Worm (Caenorhabditis elegans) whole organism, L2 larva: ENCODE results near the gene catp-6.

Experiments used
- C34F6.9 ChIP-seq: fragments of 150-350 bp; optimal IDR thresholded peaks from 2 replicates; lab custom pipeline; 2014; ENCODE audit warnings: missing biosample characterization, missing genetic modification characterization
- F13H6.1 ChIP-seq: sonication (generic microtip); optimal IDR thresholded peaks from 2 replicates; lab custom pipeline; 2016; ENCODE audit warnings: missing genetic modification characterization, missing compliant biosample characterization
- R02D3.7 ChIP-seq: fragments of 150-350 bp; optimal IDR thresholded peaks from 2 replicates; lab custom pipeline; 2014; ENCODE audit warnings: missing biosample characterization, missing genetic modification characterization
- Y55F3AM.14 ChIP-seq: fragments of 200-800 bp; sonication (Bioruptor generic); optimal IDR thresholded peaks from 2 replicates; lab custom pipeline; 2018; ENCODE audit warnings: mild to moderate bottlenecking, missing genetic modification characterization, missing compliant biosample characterization
- ceh-16 ChIP-seq: fragments of 150-350 bp; optimal IDR thresholded peaks from 2 replicates; lab custom pipeline; 2014; ENCODE audit warnings: missing biosample characterization, missing genetic modification characterization
- crh-2 ChIP-seq: sonication (generic microtip); optimal IDR thresholded peaks from 2 replicates; lab custom pipeline; 2017; ENCODE audit warnings: missing biosample characterization, missing genetic modification characterization
- elt-3 ChIP-seq: sonication (generic microtip); optimal IDR thresholded peaks from 2 replicates; lab custom pipeline; 2017; ENCODE audit warnings: missing biosample characterization, missing genetic modification characterization
- fos-1 ChIP-seq: fragments of 150-350 bp; optimal IDR thresholded peaks from 2 replicates; lab custom pipeline; 2014; ENCODE audit warnings: missing biosample characterization, missing genetic modification characterization
- lin-11 ChIP-seq: fragments of 150-350 bp; sonication (generic microtip); optimal IDR thresholded peaks from 2 replicates; lab custom pipeline; 2014; ENCODE audit warnings: missing biosample characterization, missing genetic modification characterization, inconsistent platforms, mixed read lengths
- lin-39 ChIP-seq: fragments of 150-350 bp; optimal IDR thresholded peaks from 2 replicates; lab custom pipeline; 2014; ENCODE audit warnings: missing biosample characterization, missing genetic modification reagents, missing genetic modification characterization
- lsy-2 ChIP-seq, 2 experiments: fragments of 150-350 bp in 1 of 2; sonication (generic microtip) in 1 of 2; optimal IDR thresholded peaks; 2 replicates each; lab custom pipeline; 2014 to 2017; ENCODE audit warnings: missing biosample characterization in 2 of 2, missing genetic modification characterization in 2 of 2
- mbf-1 ChIP-seq: sonication (generic microtip); optimal IDR thresholded peaks from 2 replicates; lab custom pipeline; 2017; ENCODE audit warnings: missing biosample characterization, missing genetic modification characterization
- nhr-10 ChIP-seq: sonication (generic microtip); optimal IDR thresholded peaks from 2 replicates; lab custom pipeline; 2017; ENCODE audit warnings: missing biosample characterization, missing genetic modification characterization
- nhr-12 ChIP-seq: fragments of 150-350 bp; optimal IDR thresholded peaks from 2 replicates; lab custom pipeline; 2014; ENCODE audit warnings: missing biosample characterization, missing genetic modification characterization
- nhr-21 ChIP-seq: fragments of 150-350 bp; optimal IDR thresholded peaks from 2 replicates; lab custom pipeline; 2014; ENCODE audit warnings: missing biosample characterization, missing genetic modification characterization
- nhr-23 ChIP-seq: fragments of 150-350 bp; optimal IDR thresholded peaks from 2 replicates; lab custom pipeline; 2014; ENCODE audit warnings: missing biosample characterization, missing genetic modification reagents, missing genetic modification characterization
- nhr-237 ChIP-seq: fragments of 150-350 bp; optimal IDR thresholded peaks from 2 replicates; lab custom pipeline; 2014; ENCODE audit warnings: missing biosample characterization, missing genetic modification characterization
- nhr-25 ChIP-seq: fragments of 150-350 bp; sonication (generic microtip); optimal IDR thresholded peaks from 3 replicates; lab custom pipeline; 2014; ENCODE audit warnings: missing biosample characterization, missing genetic modification characterization
- sem-4 ChIP-seq: fragments of 150-350 bp; optimal IDR thresholded peaks from 2 replicates; lab custom pipeline; 2014; ENCODE audit warnings: missing biosample characterization, missing genetic modification reagents, missing genetic modification characterization
- skn-1 ChIP-seq: sonication (generic microtip); optimal IDR thresholded peaks from 2 replicates; lab custom pipeline; 2017; ENCODE audit warnings: missing biosample characterization, missing genetic modification characterization
- sma-3 ChIP-seq: sonication (generic microtip); optimal IDR thresholded peaks from 2 replicates; lab custom pipeline; 2016; ENCODE audit warnings: missing genetic modification reagents, missing genetic modification characterization, missing compliant biosample characterization
- sma-9 ChIP-seq, 2 experiments: fragments of 150-350 bp in 1 of 2; sonication (generic microtip) in 1 of 2; optimal IDR thresholded peaks; 2 replicates each; lab custom pipeline; 2014 to 2016; ENCODE audit warnings: missing genetic modification characterization in 2 of 2, mild to moderate bottlenecking in 1 of 2, missing biosample characterization in 1 of 2, missing compliant biosample characterization in 1 of 2, missing genetic modification reagents in 1 of 2, moderate library complexity in 1 of 2
- unc-39 ChIP-seq: fragments of 150-350 bp; optimal IDR thresholded peaks from 2 replicates; lab custom pipeline; 2014; ENCODE audit warnings: missing biosample characterization, missing genetic modification characterization
- unc-55 ChIP-seq: fragments of 150-350 bp; sonication (generic microtip); optimal IDR thresholded peaks from 3 replicates; lab custom pipeline; 2014; ENCODE audit warnings: missing biosample characterization, missing genetic modification reagents, missing genetic modification characterization
- zag-1 ChIP-seq: fragments of 150-350 bp; optimal IDR thresholded peaks from 2 replicates; lab custom pipeline; 2014; ENCODE audit warnings: missing biosample characterization, missing genetic modification characterization

Gene catp-6

ce11 chrIV:9801418-9801817, 23.0 kb downstream of the catp-6 start (continued):
- no peak for TF ChIP-seq mbf-1 (tag; lab: Kevin White, UChicago)
- TF ChIP-seq R02D3.7 (tag; lab: Kevin White, UChicago) = no peak
- TF ChIP-seq crh-2 (tag; lab: Kevin White, UChicago) = peak; percentile 78
- TF ChIP-seq, all 48 proteins: peak for 8

DNA sequence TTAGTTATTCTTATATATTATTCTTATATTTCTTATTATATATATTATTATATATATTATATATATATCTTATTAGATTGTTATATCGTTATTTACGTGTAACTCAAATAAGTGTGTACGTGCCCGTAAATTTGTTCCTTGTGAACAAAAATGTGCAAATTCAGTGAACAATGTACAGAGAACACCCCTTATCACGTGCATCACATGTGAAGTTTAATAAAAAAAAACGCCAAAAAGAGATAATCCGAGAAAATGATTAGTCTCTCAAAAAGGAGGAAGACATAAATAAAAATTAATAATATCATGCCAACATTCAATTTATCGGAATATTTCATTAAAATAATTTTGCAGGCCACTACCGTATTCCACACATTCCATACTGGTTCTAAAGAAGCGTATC, 24.7 kb downstream of the catp-6 start:
- TF ChIP-seq lin-39 (tag; lab: Kevin White, UChicago) = no peak
- TF ChIP-seq sem-4 (tag; lab: Kevin White, UChicago) = no peak
- TF ChIP-seq unc-55 (GFP tag; lab: Kevin White, UChicago) = no peak
- TF ChIP-seq nhr-12 (tag; lab: Kevin White, UChicago) = no peak
- TF ChIP-seq elt-3 (tag; lab: Kevin White, UChicago) = no peak
- no peak for TF ChIP-seq lin-11 (tag; lab: Kevin White, UChicago)
- peak; percentile 14 for TF ChIP-seq sma-9 (GFP tag; optimal IDR thresholded peaks at IDR 0.05; lab: Kevin White, UChicago)
- TF ChIP-seq sma-9 (tag; optimal IDR thresholded peaks at IDR 0.05; lab: Kevin White, UChicago) = no peak

- no peak for TF ChIP-seq Y55F3AM.14 (GFP tag; lab: Kevin White, UChicago)
- no peak for TF ChIP-seq nhr-12 (tag; lab: Kevin White, UChicago)
Measured at ce11 chrIV:9799129-9799528, 25.3 kb downstream of the catp-6 start, which contains the start of gene fat-4. TSS of gene fat-4 (plus strand) at chrIV:9799429.

DNA sequence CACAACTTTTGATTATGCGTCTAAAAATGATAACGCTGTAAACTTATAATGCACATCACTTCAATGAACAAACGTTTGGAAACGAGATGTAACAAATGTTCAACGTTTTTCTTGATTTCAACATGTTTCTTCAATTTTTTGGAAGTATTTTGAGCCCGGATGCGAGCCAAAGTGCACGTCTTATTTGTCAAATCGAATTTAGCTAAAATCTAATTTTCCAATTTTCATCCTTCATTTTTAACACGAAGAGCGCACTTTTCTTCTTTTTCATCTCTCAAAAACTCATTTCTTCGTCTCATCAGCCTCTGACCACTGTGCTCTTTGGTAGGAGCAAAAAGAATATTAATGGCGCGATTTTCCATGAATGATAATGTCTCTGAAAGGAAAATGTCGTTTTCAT, 26.1 kb downstream of the catp-6 start:
- TF ChIP-seq C34F6.9 (tag; lab: Kevin White, UChicago) = peak; percentile 17
- TF ChIP-seq nhr-23 (tag; lab: Kevin White, UChicago) = no peak
- TF ChIP-seq zag-1 (tag; lab: Kevin White, UChicago) = no peak
- TF ChIP-seq sma-9 (GFP tag; optimal IDR thresholded peaks at IDR 0.05; lab: Kevin White, UChicago) = peak; percentile 17
- TF ChIP-seq sma-9 (tag; optimal IDR thresholded peaks at IDR 0.05; lab: Kevin White, UChicago) = no peak
- no peak for TF ChIP-seq lin-11 (tag; lab: Kevin White, UChicago)
- no peak for TF ChIP-seq unc-39 (tag; lab: Kevin White, UChicago)
- TF ChIP-seq sma-3 (GFP tag; lab: Kevin White, UChicago) = no peak
- TF ChIP-seq lin-39 (tag; lab: Kevin White, UChicago) = no peak

- TF ChIP-seq fos-1 (tag; lab: Kevin White, UChicago) (peak; percentile 51), F13H6.1 (tag; lab: Kevin White, UChicago) (peak; percentile 12), nhr-25 (tag; lab: Kevin White, UChicago) (no peak), lsy-2 (tag; optimal IDR thresholded peaks at IDR 0.05; lab: Kevin White, UChicago) (peak in 1 of 2 experiments; percentile 22), C34F6.9 (tag; lab: Kevin White, UChicago) (peak; percentile 8), sma-9 (GFP tag; optimal IDR thresholded peaks at IDR 0.05; lab: Kevin White, UChicago) (peak; percentile 33), sma-9 (tag; optimal IDR thresholded peaks at IDR 0.05; lab: Kevin White, UChicago) (no peak)
Measured at ce11 chrIV:9797304-9798003, 26.9 kb downstream of the catp-6 start, which contains the start of gene T13F2.2. TSS of gene T13F2.2 (minus strand) at chrIV:9797354.

ce11 chrIV:9796494-9796893, 27.9 kb downstream of the catp-6 start, which contains the start of gene pis-1:
TSS of gene pis-1 (minus strand) at chrIV:9796594.
- TF ChIP-seq nhr-23 (tag; lab: Kevin White, UChicago) (no peak), nhr-10 (tag; lab: Kevin White, UChicago) (no peak), nhr-237 (no peak)

DNA sequence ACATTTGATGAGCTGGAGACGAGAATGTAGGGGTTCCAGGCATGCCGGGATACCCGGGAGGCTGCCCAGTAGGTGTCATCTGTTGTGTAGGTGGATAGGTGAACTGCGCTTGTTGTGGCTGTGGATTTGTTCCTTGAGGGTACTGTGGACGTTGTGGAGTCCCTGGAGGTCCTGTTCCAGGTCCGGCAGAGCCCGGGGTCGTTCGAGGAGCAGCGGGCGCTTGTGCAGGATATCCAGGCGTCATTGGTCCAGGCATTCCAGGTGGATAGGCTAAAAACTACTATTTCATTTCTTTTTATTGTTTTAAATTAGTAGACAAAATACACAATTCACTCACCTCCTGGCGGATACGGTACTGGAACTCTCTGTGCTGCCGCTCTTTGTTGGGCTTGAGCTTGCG, 29.1 kb downstream of the catp-6 start:
- no peak for TF ChIP-seq zag-1 (tag; lab: Kevin White, UChicago)

DNA sequence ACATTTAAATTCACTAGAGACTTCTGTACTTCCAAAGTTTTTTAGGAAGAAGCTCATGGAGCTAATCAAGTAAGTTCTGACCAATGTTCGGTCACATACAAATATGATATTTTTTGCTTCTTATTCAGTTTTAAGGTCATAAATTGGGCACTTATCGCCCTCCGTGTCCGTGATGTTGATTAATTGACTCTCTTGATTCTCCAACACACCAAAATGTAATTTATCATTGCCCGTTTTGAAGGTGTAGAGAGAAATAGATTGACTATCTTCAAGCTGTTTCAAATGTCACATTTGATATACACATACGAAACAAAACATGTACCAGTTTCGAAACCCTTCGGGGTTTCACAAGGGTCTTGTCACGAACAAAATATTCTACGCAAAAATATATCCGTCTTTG, 33.7 kb downstream of the catp-6 start:
- peak; percentile 2 for TF ChIP-seq nhr-21
- peak; percentile 78 for TF ChIP-seq ceh-16
- no peak for TF ChIP-seq skn-1 (tag; lab: Kevin White, UChicago)
- peak; percentile 50 for TF ChIP-seq nhr-25 (tag; lab: Kevin White, UChicago)
- peak; percentile 56 for TF ChIP-seq lin-39 (tag; lab: Kevin White, UChicago)
